Fruit fly (Drosophila melanogaster) whole organism, prepupa: ENCODE measurements around the gene CG3008.

Source experiments
- Blimp-1 ChIP-seq: fragments of 200-800 bp; sonication (Bioruptor generic); optimal IDR thresholded peaks from 3 replicates; lab custom pipeline; 2017; ENCODE audit warnings: missing biosample characterization, missing genetic modification characterization, mild to moderate bottlenecking, moderate library complexity, missing genetic modification reagents
- CG10631 ChIP-seq: fragments of 200-800 bp; sonication (Bioruptor generic); optimal IDR thresholded peaks from 2 replicates; lab custom pipeline; 2016; ENCODE audit warnings: missing biosample characterization, missing genetic modification characterization
- CG10669 ChIP-seq: fragments of 200-800 bp; sonication (Bioruptor generic); optimal IDR thresholded peaks from 3 replicates; lab custom pipeline; 2018; ENCODE audit warnings: missing biosample characterization, mild to moderate bottlenecking, missing genetic modification characterization, moderate library complexity
- CG11294 ChIP-seq: fragments of 200-800 bp; sonication (Bioruptor generic); IDR thresholded peaks from 2 replicates; pipeline ENCODE4 v1.3.6; 2022; ENCODE audit warnings: missing biosample characterization, missing genetic modification characterization
- CG11762 ChIP-seq: fragments of 200-800 bp; sonication (Bioruptor generic); optimal IDR thresholded peaks from 3 replicates; lab custom pipeline; 2016; ENCODE audit warnings: missing biosample characterization, missing genetic modification characterization; ENCODE audit not compliant: insufficient read depth
- CG11902 ChIP-seq: fragments of 200-800 bp; sonication (Bioruptor generic); optimal IDR thresholded peaks from 3 replicates; lab custom pipeline; 2016; ENCODE audit warnings: missing biosample characterization, missing genetic modification characterization
- CG15336 ChIP-seq: fragments of 200-800 bp; sonication (Bioruptor generic); IDR thresholded peaks from 2 replicates; pipeline ENCODE4 v1.3.6; 2022; ENCODE audit warnings: missing biosample characterization, missing genetic modification characterization
- CG16779 ChIP-seq: fragments of 200-800 bp; sonication (Bioruptor generic); optimal IDR thresholded peaks from 3 replicates; lab custom pipeline; 2017; ENCODE audit warnings: missing biosample characterization, mild to moderate bottlenecking, missing genetic modification characterization
- CG3032 ChIP-seq: fragments of 200-800 bp; optimal IDR thresholded peaks from 2 replicates; lab custom pipeline; 2019; ENCODE audit warnings: missing biosample characterization, mild to moderate bottlenecking, missing genetic modification characterization, moderate library complexity
- CG31627 ChIP-seq: fragments of 200-800 bp; sonication (Bioruptor generic); optimal IDR thresholded peaks from 3 replicates; lab custom pipeline; 2016; ENCODE audit warnings: missing biosample characterization, missing genetic modification characterization
- CG32006 ChIP-seq: fragments of 200-800 bp; sonication (Bioruptor generic); optimal IDR thresholded peaks from 3 replicates; lab custom pipeline; 2017; ENCODE audit warnings: missing biosample characterization, mild to moderate bottlenecking, missing genetic modification characterization
- CG6163 ChIP-seq: fragments of 200-800 bp; sonication (Bioruptor generic); IDR thresholded peaks from 3 replicates; pipeline ENCODE4 v1.3.6; 2022; ENCODE audit warnings: missing biosample characterization, missing genetic modification characterization
- CG6276 ChIP-seq: fragments of 200-800 bp; sonication (Bioruptor generic); optimal IDR thresholded peaks from 2 replicates; lab custom pipeline; 2017; ENCODE audit warnings: missing biosample characterization, mild to moderate bottlenecking, missing genetic modification characterization
- CG6808 ChIP-seq: fragments of 200-800 bp; sonication (Bioruptor generic); optimal IDR thresholded peaks from 3 replicates; lab custom pipeline; 2017; ENCODE audit warnings: missing biosample characterization, missing genetic modification characterization, mild to moderate bottlenecking, moderate library complexity, missing genetic modification reagents
- CG6854 ChIP-seq: fragments of 200-800 bp; sonication (Bioruptor generic); optimal IDR thresholded peaks from 2 replicates; lab custom pipeline; 2017; ENCODE audit warnings: missing biosample characterization, mild to moderate bottlenecking, missing genetic modification characterization
- CG7368 ChIP-seq: fragments of 200-800 bp; sonication (Bioruptor generic); optimal IDR thresholded peaks from 3 replicates; lab custom pipeline; 2016; ENCODE audit warnings: missing biosample characterization, missing genetic modification characterization
- CG8119 ChIP-seq: fragments of 200-800 bp; sonication (Bioruptor generic); IDR thresholded peaks from 3 replicates; pipeline ENCODE4 v1.3.6; 2022; ENCODE audit warnings: missing biosample characterization, missing genetic modification characterization
- CG8632 ChIP-seq: fragments of 200-800 bp; sonication (Bioruptor generic); optimal IDR thresholded peaks from 3 replicates; lab custom pipeline; 2016; ENCODE audit warnings: missing biosample characterization, missing genetic modification characterization
- CG9139 ChIP-seq: fragments of 200-800 bp; sonication (Bioruptor generic); optimal IDR thresholded peaks from 3 replicates; lab custom pipeline; 2017; ENCODE audit warnings: missing biosample characterization, mild to moderate bottlenecking, missing genetic modification characterization
- Eip75B ChIP-seq: fragments of 200-800 bp; sonication (Bioruptor generic); optimal IDR thresholded peaks from 3 replicates; lab custom pipeline; 2016; ENCODE audit warnings: missing biosample characterization, missing genetic modification characterization
- Eip78C ChIP-seq: fragments of 200-800 bp; sonication (Bioruptor generic); peaks from one replicate; lab custom pipeline; 2016; ENCODE audit warnings: missing biosample characterization, missing genetic modification characterization
- Eip93F ChIP-seq: fragments of 200-800 bp; sonication (Bioruptor generic); optimal IDR thresholded peaks from 2 replicates; lab custom pipeline; 2016; ENCODE audit warnings: missing biosample characterization, mild to moderate bottlenecking, missing genetic modification characterization
- Gug ChIP-seq: fragments of 200-800 bp; sonication (Bioruptor generic); IDR thresholded peaks from 2 replicates; pipeline ENCODE4 v1.3.6; 2022; ENCODE audit warnings: missing biosample characterization, missing genetic modification characterization
- Hr38 ChIP-seq: sonication (Bioruptor generic); optimal IDR thresholded peaks from 2 replicates; lab custom pipeline; 2016; ENCODE audit warnings: missing biosample characterization, missing genetic modification characterization
- Hr4 ChIP-seq: fragments of 200-800 bp; sonication (Bioruptor generic); optimal IDR thresholded peaks from 3 replicates; lab custom pipeline; 2016; ENCODE audit warnings: missing biosample characterization, missing genetic modification characterization
- Lpt ChIP-seq: fragments of 200-800 bp; sonication (Bioruptor generic); optimal IDR thresholded peaks from 3 replicates; lab custom pipeline; 2016; ENCODE audit warnings: missing biosample characterization, missing genetic modification characterization
- OdsH ChIP-seq: fragments of 200-800 bp; sonication (Bioruptor generic); optimal IDR thresholded peaks from 3 replicates; lab custom pipeline; 2016; ENCODE audit warnings: missing biosample characterization, missing genetic modification characterization
- Smox ChIP-seq: fragments of 200-800 bp; sonication (Bioruptor generic); optimal IDR thresholded peaks from 3 replicates; lab custom pipeline; 2016; ENCODE audit warnings: missing biosample characterization, missing genetic modification characterization
- Sox15 ChIP-seq: fragments of 200-800 bp; sonication (Bioruptor generic); optimal IDR thresholded peaks from 3 replicates; lab custom pipeline; 2016; ENCODE audit warnings: missing biosample characterization, missing genetic modification characterization
- acj6 ChIP-seq: fragments of 200-800 bp; sonication (Bioruptor generic); optimal IDR thresholded peaks from 3 replicates; lab custom pipeline; 2016; ENCODE audit warnings: missing biosample characterization, missing genetic modification characterization
- cyc ChIP-seq: fragments of 200-800 bp; sonication (Bioruptor generic); optimal IDR thresholded peaks from 3 replicates; lab custom pipeline; 2016; ENCODE audit warnings: missing biosample characterization, missing genetic modification characterization
- eg ChIP-seq: fragments of 200-800 bp; sonication (Bioruptor generic); IDR thresholded peaks from 3 replicates; pipeline ENCODE4 v1.3.6; 2022; ENCODE audit warnings: missing biosample characterization, missing genetic modification characterization
- esn ChIP-seq: fragments of 200-800 bp; sonication (Bioruptor generic); optimal IDR thresholded peaks from 2 replicates; lab custom pipeline; 2016; ENCODE audit warnings: missing biosample characterization, mild to moderate bottlenecking, missing genetic modification characterization, moderate library complexity
- fd59A ChIP-seq: fragments of 200-800 bp; sonication (Bioruptor generic); optimal IDR thresholded peaks from 2 replicates; lab custom pipeline; 2017; ENCODE audit warnings: missing biosample characterization, mild to moderate bottlenecking, missing genetic modification characterization, missing genetic modification reagents
- fd85E ChIP-seq: fragments of 200-800 bp; sonication (Bioruptor generic); optimal IDR thresholded peaks from 3 replicates; lab custom pipeline; 2016; ENCODE audit warnings: missing biosample characterization, missing genetic modification characterization
- fkh ChIP-seq: fragments of 200-800 bp; sonication (Bioruptor generic); optimal IDR thresholded peaks from 3 replicates; lab custom pipeline; 2017; ENCODE audit warnings: missing biosample characterization, mild to moderate bottlenecking, missing genetic modification characterization, moderate library complexity
- lz ChIP-seq: fragments of 200-800 bp; sonication (Bioruptor generic); optimal IDR thresholded peaks from 3 replicates; lab custom pipeline; 2016; ENCODE audit warnings: missing biosample characterization, missing genetic modification characterization
- net ChIP-seq: fragments of 200-800 bp; sonication (Bioruptor generic); optimal IDR thresholded peaks from 3 replicates; lab custom pipeline; 2016; ENCODE audit warnings: missing biosample characterization, missing genetic modification characterization
- pdm3 ChIP-seq: fragments of 200-800 bp; sonication (Bioruptor generic); optimal IDR thresholded peaks from 3 replicates; lab custom pipeline; 2016; ENCODE audit warnings: missing biosample characterization, missing genetic modification characterization
- spab ChIP-seq: fragments of 200-800 bp; sonication (Bioruptor generic); optimal IDR thresholded peaks from 2 replicates; lab custom pipeline; 2017; ENCODE audit warnings: missing biosample characterization, mild to moderate bottlenecking, missing genetic modification characterization, missing genetic modification reagents
- svp ChIP-seq: fragments of 200-800 bp; sonication (Bioruptor generic); peaks from one replicate; lab custom pipeline; 2016; ENCODE audit warnings: missing biosample characterization, missing genetic modification characterization
- topi ChIP-seq: fragments of 200-800 bp; sonication (Bioruptor generic); optimal IDR thresholded peaks from 3 replicates; lab custom pipeline; 2016; ENCODE audit warnings: missing biosample characterization, missing genetic modification characterization
- vri ChIP-seq: fragments of 200-800 bp; sonication (Bioruptor generic); optimal IDR thresholded peaks from 3 replicates; lab custom pipeline; 2016; ENCODE audit warnings: missing biosample characterization, mild to moderate bottlenecking, missing genetic modification characterization

Gene CG3008

dm6 chr2L:4915715-4916153 lies 32.6 kb downstream of the CG3008 start (continued):
- peak; percentile 30 for TF ChIP-seq CG11902 (GFP tag; lab: Kevin White, UChicago)
- peak; percentile 67 for TF ChIP-seq CG32006
- no peak for TF ChIP-seq Blimp-1 (GFP tag; lab: Kevin White, UChicago)
- TF ChIP-seq Smox (GFP tag; lab: Kevin White, UChicago) = no peak
- TF ChIP-seq CG6163 = peak; percentile 57; the same call in 1 of the 3 replicates
- no peak for TF ChIP-seq vri (GFP tag; lab: Kevin White, UChicago)
- TF ChIP-seq CG9139 = peak; percentile 11
- no peak for TF ChIP-seq pdm3 (GFP tag; lab: Kevin White, UChicago)

- no peak for TF ChIP-seq Hr38 (GFP tag; lab: Kevin White, UChicago)
- no peak for TF ChIP-seq CG7368 (GFP tag; lab: Kevin White, UChicago)
- no peak for TF ChIP-seq CG10669
- no peak for TF ChIP-seq Eip75B (GFP tag; lab: Kevin White, UChicago)
- no peak for TF ChIP-seq CG11902 (GFP tag; lab: Kevin White, UChicago)
- TF ChIP-seq fd85E (GFP tag; lab: Kevin White, UChicago) = no peak
- no peak for TF ChIP-seq CG6808 (GFP tag; lab: Kevin White, UChicago)
- TF ChIP-seq esn (GFP tag; lab: Kevin White, UChicago) = no peak
- TF ChIP-seq acj6 (GFP tag; lab: Kevin White, UChicago) = no peak
- no peak for TF ChIP-seq spab
- no peak for TF ChIP-seq topi (GFP tag; lab: Kevin White, UChicago)
- TF ChIP-seq Hr4 (GFP tag; lab: Kevin White, UChicago) = no peak
- no peak for TF ChIP-seq CG11762 (GFP tag; lab: Kevin White, UChicago)
- no peak for TF ChIP-seq Gug (GFP tag; lab: Robert Waterston, UW)
- TF ChIP-seq, all 60 proteins: peak for 0
Measured at dm6 chr2L:4916738-4917137, 33.6 kb downstream of the CG3008 start.

- TF ChIP-seq acj6 (GFP tag; lab: Kevin White, UChicago) (no peak), cyc (GFP tag; lab: Kevin White, UChicago) (no peak), CG16779 (tag; lab: Kevin White, UChicago) (peak; percentile 19), net (GFP tag; lab: Kevin White, UChicago) (no peak), esn (GFP tag; lab: Kevin White, UChicago) (no peak), OdsH (GFP tag; lab: Kevin White, UChicago) (no peak), CG6163 (0 out of 3 replicates have a peak, but pooled peaks have one; percentile 21), eg (GFP tag; lab: Robert Waterston, UW) (peak; percentile 42; the same call in 1 of the 3 replicates), Eip78C (GFP tag; lab: Kevin White, UChicago) (peak; percentile 30)
Measured at dm6 chr2L:4928340-4928739, 45.2 kb downstream of the CG3008 start.

dm6 chr2L:4930541-4930940 lies 47.4 kb downstream of the CG3008 start:
- TF ChIP-seq Hr4 (GFP tag; lab: Kevin White, UChicago) (peak; percentile 11), CG6163 (peak; percentile 61; the same call in 2 of the 3 replicates), Sox15 (GFP tag; lab: Kevin White, UChicago) (no peak), svp (GFP tag; lab: Kevin White, UChicago) (no peak), fkh (GFP tag; lab: Kevin White, UChicago) (no peak), Lpt (no peak), vri (GFP tag; lab: Kevin White, UChicago) (no peak), Eip93F (GFP tag; lab: Kevin White, UChicago) (no peak), topi (GFP tag; lab: Kevin White, UChicago) (no peak), CG6276 (GFP tag; lab: Kevin White, UChicago) (no peak), fd85E (GFP tag; lab: Kevin White, UChicago) (no peak), fd59A (no peak), CG32006 (peak; percentile 11), CG16779 (tag; lab: Kevin White, UChicago) (no peak), CG8632 (GFP tag; lab: Kevin White, UChicago) (no peak), Eip78C (GFP tag; lab: Kevin White, UChicago) (peak; percentile 56), CG10669 (no peak), spab (no peak), net (GFP tag; lab: Kevin White, UChicago) (no peak), CG15336 (GFP tag; lab: Robert Waterston, UW) (peak; percentile 66; the same call in 1 of the 2 replicates), lz (GFP tag; lab: Kevin White, UChicago) (no peak), CG31627 (GFP tag; lab: Kevin White, UChicago) (no peak), CG11294 (GFP tag; lab: Robert Waterston, UW) (no peak), CG10631 (GFP tag; lab: Kevin White, UChicago) (no peak), CG8119 (GFP tag; lab: Robert Waterston, UW) (peak; percentile 60; the same call in 2 of the 3 replicates), CG6808 (GFP tag; lab: Kevin White, UChicago) (no peak), CG6854 (GFP tag; lab: Kevin White, UChicago) (no peak), Gug (GFP tag; lab: Robert Waterston, UW) (no peak), acj6 (GFP tag; lab: Kevin White, UChicago) (peak; percentile 9), CG11762 (GFP tag; lab: Kevin White, UChicago) (no peak), eg (GFP tag; lab: Robert Waterston, UW) (peak; percentile 77), CG3032 (no peak), OdsH (GFP tag; lab: Kevin White, UChicago) (no peak)
